Worm (Caenorhabditis elegans) whole organism, mixed stage, embryonic: ENCODE data around the gene C07G3.10.

Experiments used
- nhr-237 ChIP-seq: fragments of 150-350 bp; optimal IDR thresholded peaks from 2 replicates; lab custom pipeline; 2014; ENCODE audit warnings: missing biosample characterization, missing genetic modification characterization
- pha-4 ChIP-seq: fragments of 150-350 bp; optimal IDR thresholded peaks from 2 replicates; lab custom pipeline; 2018; ENCODE audit warnings: missing biosample characterization, missing genetic modification reagents, missing genetic modification characterization
- snpc-4 ChIP-seq: fragments of 150-350 bp; optimal IDR thresholded peaks from 2 replicates; lab custom pipeline; 2014; ENCODE audit warnings: missing biosample characterization, missing genetic modification characterization

ce11 chrV:3509878-3510277 is 7.8 kb downstream of the C07G3.10 start, which contains the start of gene str-228:
- no peak for TF ChIP-seq pha-4 (tag; lab: Kevin White, UChicago)
- no peak for TF ChIP-seq nhr-237 (tag; lab: Kevin White, UChicago)
- TF ChIP-seq snpc-4 (tag; lab: Kevin White, UChicago), result no peak
